Worm (Caenorhabditis elegans): ENCODE data around the gene W03C9.6.

DNA sequence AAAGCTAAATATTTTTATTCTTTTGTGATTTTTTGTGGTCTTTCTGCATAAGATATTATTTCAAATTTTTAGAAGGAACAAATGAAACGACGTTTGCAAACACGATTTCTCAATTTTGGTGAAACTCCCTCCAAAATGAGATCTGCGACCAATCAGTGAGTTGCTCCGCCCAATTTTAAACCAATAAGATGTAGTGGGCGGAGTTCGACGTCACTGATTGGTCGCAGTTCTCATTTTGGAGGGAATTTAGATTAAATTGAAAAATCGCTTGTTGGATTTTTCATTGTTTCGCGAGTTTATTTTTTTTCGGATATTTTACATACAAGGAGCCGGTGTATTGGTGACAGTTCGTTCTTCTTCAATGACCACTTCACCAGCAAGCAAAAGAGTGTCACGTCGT, 43.7 kb upstream of the W03C9.6 start:
- TF ChIP-seq pha-4 (tag; optimal IDR thresholded peaks at IDR 0.05) (no peak), unc-62 (GFP tag; optimal IDR thresholded peaks at IDR 0.05) (no peak), elt-1 (tag; optimal IDR thresholded peaks at IDR 0.05; ENCODE audit: borderline replicate concordance, insufficient read depth) (no peak), mab-5 (tag; optimal IDR thresholded peaks at IDR 0.05) (no peak), zip-8 (tag; optimal IDR thresholded peaks at IDR 0.05) (no peak), lsy-2 (tag; optimal IDR thresholded peaks at IDR 0.05) (no peak), nhr-76 (tag; optimal IDR thresholded peaks at IDR 0.05) (no peak)
